Fruit fly (Drosophila melanogaster): ENCODE measurements around the gene CG11857.

The CG11857 gene

DNA sequence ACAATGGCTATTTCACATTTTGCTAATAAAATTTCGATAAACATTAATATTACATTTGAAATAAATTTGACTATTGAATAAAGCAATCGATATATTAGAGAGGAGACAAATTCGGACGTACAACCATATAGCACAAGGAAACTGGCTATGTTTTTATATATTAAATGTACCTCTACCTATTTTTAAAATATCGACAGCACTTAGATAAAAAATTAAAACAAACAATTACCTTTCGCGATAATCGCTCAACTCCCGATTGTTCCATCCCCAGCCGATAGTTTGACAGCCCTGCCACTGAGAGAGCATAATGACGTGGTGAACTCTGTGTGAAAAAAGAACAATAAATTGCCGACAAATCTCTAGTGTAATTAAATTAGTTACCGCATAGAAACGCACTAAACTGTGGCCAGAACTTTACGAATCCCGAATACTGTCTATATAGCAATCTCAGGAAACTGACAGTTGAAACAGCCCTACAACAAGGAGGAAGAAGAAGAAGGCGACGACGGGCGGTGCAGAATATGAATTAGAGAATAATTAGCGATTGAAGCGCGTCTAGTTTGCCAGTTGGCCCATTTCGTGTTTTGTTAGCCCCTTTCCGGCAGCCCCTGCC, at the start of gene CG11857 (continued):
- TF ChIP-seq nmo (GFP tag; optimal IDR thresholded peaks at IDR 0.05) (peak; percentile 99), stwl (tag; optimal IDR thresholded peaks at IDR 0.05) (peak; percentile 91), bab2 (GFP tag; optimal IDR thresholded peaks at IDR 0.05) (peak; percentile 98), Gug (GFP tag; IDR thresholded peaks at IDR 0.05) (peak; percentile 99), btn (GFP tag; optimal IDR thresholded peaks at IDR 0.05) (peak; percentile 86), Doc2 (GFP tag; IDR thresholded peaks at IDR 0.05) (peak; percentile 97), CG12236 (GFP tag; optimal IDR thresholded peaks at IDR 0.05) (peak; percentile 94), CG18476 (GFP tag; optimal IDR thresholded peaks at IDR 0.05) (peak; percentile 97), Tbp (GFP tag; optimal IDR thresholded peaks at IDR 0.05) (no peak), CG2129 (GFP tag; IDR thresholded peaks at IDR 0.05; ENCODE audit: partially characterized antibody) (peak; percentile 100), CG31388 (GFP tag; optimal IDR thresholded peaks at IDR 0.05) (peak; percentile 97), bcd (GFP tag; optimal IDR thresholded peaks at IDR 0.05) (peak; percentile 97), CG6272 (GFP tag; IDR thresholded peaks at IDR 0.05) (peak; percentile 99), onecut (GFP tag; IDR thresholded peaks at IDR 0.05) (peak; percentile 93), caup (GFP tag; optimal IDR thresholded peaks at IDR 0.05; ENCODE audit: severe bottlenecking) (peak; percentile 97), CG34224 (GFP tag; IDR thresholded peaks at IDR 0.05; ENCODE audit: partially characterized antibody) (peak; percentile 100), CG34376 (GFP tag; optimal IDR thresholded peaks at IDR 0.05) (peak; percentile 97), CG17186 (GFP tag; optimal IDR thresholded peaks at IDR 0.05) (peak; percentile 94), ind (GFP tag; optimal IDR thresholded peaks at IDR 0.05) (peak; percentile 99), pho (GFP tag; optimal IDR thresholded peaks at IDR 0.05) (peak; percentile 98), CG8388 (GFP tag; optimal IDR thresholded peaks at IDR 0.05) (peak; percentile 95), HmgD (GFP tag; optimal IDR thresholded peaks at IDR 0.05) (peak; percentile 95), Hr78 (GFP tag; optimal IDR thresholded peaks at IDR 0.05) (no peak), scrt (GFP tag; optimal IDR thresholded peaks at IDR 0.05) (peak; percentile 87), lov (optimal IDR thresholded peaks at IDR 0.05) (no peak), lov (GFP tag; IDR thresholded peaks at IDR 0.05) (peak; percentile 98), tup (GFP tag; optimal IDR thresholded peaks at IDR 0.05) (peak; percentile 94), CG17361 (GFP tag; IDR thresholded peaks at IDR 0.05) (peak; percentile 99), tgo (GFP tag; IDR thresholded peaks at IDR 0.05) (peak; percentile 99), CG11456 (GFP tag; IDR thresholded peaks at IDR 0.05) (peak; percentile 99), Fer2 (tag; optimal IDR thresholded peaks at IDR 0.05) (peak; percentile 97), dysf (GFP tag; IDR thresholded peaks at IDR 0.05) (peak; percentile 99), repo (GFP tag; optimal IDR thresholded peaks at IDR 0.05) (peak; percentile 95), Hr39 (optimal IDR thresholded peaks at IDR 0.05) (no peak), CG4820 (GFP tag; optimal IDR thresholded peaks at IDR 0.05) (peak; percentile 97), Hmr (GFP tag; optimal IDR thresholded peaks at IDR 0.05) (peak; percentile 97), CG2678 (tag; optimal IDR thresholded peaks at IDR 0.05) (peak; percentile 98), wor (GFP tag; IDR thresholded peaks at IDR 0.05) (peak; percentile 99), Ets65A (GFP tag) (peak; percentile 100), Pdp1 (GFP tag; optimal IDR thresholded peaks at IDR 0.05) (peak; percentile 98), lola (GFP tag; optimal IDR thresholded peaks at IDR 0.05) (peak in 1 of 3 experiments; percentile 97), D (optimal IDR thresholded peaks at IDR 0.05) (no peak), D (GFP tag; optimal IDR thresholded peaks at IDR 0.05) (peak; percentile 96), Ptx1 (GFP tag; IDR thresholded peaks at IDR 0.05) (peak; percentile 99), stc (GFP tag; IDR thresholded peaks at IDR 0.05) (peak; percentile 98), YL-1 (GFP tag; optimal IDR thresholded peaks at IDR 0.05) (peak; percentile 97), Scr (GFP tag; IDR thresholded peaks at IDR 0.05; ENCODE audit: partially characterized antibody) (peak; percentile 100), ab (GFP tag; optimal IDR thresholded peaks at IDR 0.05) (peak; percentile 91), cato (GFP tag; optimal IDR thresholded peaks at IDR 0.05; ENCODE audit: borderline replicate concordance) (peak; percentile 97), chm (GFP tag; IDR thresholded peaks at IDR 0.05) (peak; percentile 98)
